Worm (Caenorhabditis elegans): Measurements from ENCODE around the gene T23G5.3.

- TF ChIP-seq flt-1 (GFP tag; IDR thresholded peaks at IDR 0.05): no peak
- no peak for TF ChIP-seq ama-1 (optimal IDR thresholded peaks at IDR 0.05)
- no peak for TF ChIP-seq hmbx-1 (tag; optimal IDR thresholded peaks at IDR 0.05)
- TF ChIP-seq pes-1 (GFP tag; IDR thresholded peaks at IDR 0.05): no peak
- TF ChIP-seq sea-1 (GFP tag; conservative IDR thresholded peaks at IDR 0.05): no peak
- TF ChIP-seq scrt-1 (GFP tag; IDR thresholded peaks at IDR 0.05): no peak
- TF ChIP-seq F13C5.2 (tag; optimal IDR thresholded peaks at IDR 0.05): no peak
Observed at ce11 chrIII:9242675-9243074, 11.6 kb upstream of the T23G5.3 start, which contains the start of gene dat-1.
